Fruit fly (Drosophila melanogaster) whole organism, embryonic: ENCODE results near the gene CG46459.

Experiments
- Abd-B ChIP-seq: fragments of 200-800 bp; sonication (Bioruptor generic); optimal IDR thresholded peaks from 2 replicates; lab custom pipeline; 2018; ENCODE audit warnings: missing biosample characterization, mild to moderate bottlenecking, missing genetic modification characterization, moderate library complexity
- CG10366 ChIP-seq: fragments of 200-800 bp; sonication (Bioruptor generic); IDR thresholded peaks from 2 replicates; pipeline ENCODE4 v1.3.6; 2022; ENCODE audit warnings: missing biosample characterization, missing genetic modification characterization
- CG10462 ChIP-seq: fragments of 200-800 bp; sonication (Bioruptor generic); optimal IDR thresholded peaks from 2 replicates; lab custom pipeline; 2016; ENCODE audit warnings: missing biosample characterization, missing genetic modification characterization
- CG10565 ChIP-seq: fragments of 200-800 bp; sonication (Bioruptor generic); optimal IDR thresholded peaks from 3 replicates; lab custom pipeline; 2016; ENCODE audit warnings: missing biosample characterization, mild to moderate bottlenecking, missing genetic modification characterization
- CG11085 ChIP-seq: fragments of 200-800 bp; sonication (Bioruptor generic); IDR thresholded peaks from 2 replicates; pipeline ENCODE4 v1.3.6; 2022; ENCODE audit warnings: missing biosample characterization, missing genetic modification characterization
- CG11504 ChIP-seq: fragments of 200-800 bp; sonication (Bioruptor generic); optimal IDR thresholded peaks from 3 replicates; lab custom pipeline; 2019; ENCODE audit warnings: missing biosample characterization, mild to moderate bottlenecking, missing genetic modification characterization, moderate library complexity
- CG12299 ChIP-seq: fragments of 200-800 bp; sonication (Bioruptor generic); optimal IDR thresholded peaks from 2 replicates; lab custom pipeline; 2018; ENCODE audit warnings: missing biosample characterization, mild to moderate bottlenecking, missing genetic modification characterization
- CG13424 ChIP-seq: fragments of 200-800 bp; sonication (Bioruptor generic); optimal IDR thresholded peaks from 2 replicates; lab custom pipeline; 2019; ENCODE audit warnings: missing biosample characterization, mild to moderate bottlenecking, missing genetic modification characterization, moderate library complexity
- CG13775 ChIP-seq: fragments of 200-800 bp; sonication (Bioruptor generic); optimal IDR thresholded peaks from 3 replicates; lab custom pipeline; 2017; ENCODE audit warnings: missing biosample characterization, mild to moderate bottlenecking, missing genetic modification characterization
- CG14441 ChIP-seq: fragments of 200-800 bp; sonication (Bioruptor generic); IDR thresholded peaks from 2 replicates; pipeline ENCODE4 v1.3.6; 2022; ENCODE audit warnings: missing biosample characterization, missing genetic modification characterization
- CG1529 ChIP-seq: fragments of 200-800 bp; sonication (Bioruptor generic); optimal IDR thresholded peaks from 3 replicates; lab custom pipeline; 2018; ENCODE audit warnings: missing biosample characterization, missing genetic modification characterization
- CG16813 ChIP-seq: fragments of 200-800 bp; sonication (Bioruptor generic); IDR thresholded peaks from 3 replicates; pipeline ENCODE4 v1.3.6; 2022; ENCODE audit warnings: missing biosample characterization, missing genetic modification characterization; ENCODE audit not compliant: partially characterized antibody
- CG2202 ChIP-seq: fragments of 200-800 bp; sonication (Bioruptor generic); optimal IDR thresholded peaks from 2 replicates; lab custom pipeline; 2018; ENCODE audit warnings: missing biosample characterization, mild to moderate bottlenecking, missing genetic modification characterization
- CG30431 ChIP-seq: fragments of 200-800 bp; sonication (Bioruptor generic); optimal IDR thresholded peaks from 2 replicates; lab custom pipeline; 2017; ENCODE audit warnings: missing biosample characterization, missing genetic modification characterization
- CG31365 ChIP-seq: fragments of 200-800 bp; sonication (Bioruptor generic); optimal IDR thresholded peaks from 2 replicates; lab custom pipeline; 2018; ENCODE audit warnings: missing biosample characterization, mild to moderate bottlenecking, missing genetic modification characterization
- CG42726 ChIP-seq: fragments of 200-800 bp; sonication (Bioruptor generic); IDR thresholded peaks from 2 replicates; pipeline ENCODE4 v1.3.6; 2022; ENCODE audit warnings: missing biosample characterization, missing genetic modification characterization; ENCODE audit not compliant: partially characterized antibody
- CG43689 ChIP-seq: fragments of 200-800 bp; sonication (Bioruptor generic); IDR thresholded peaks from 2 replicates; pipeline ENCODE4 v1.3.6; 2022; ENCODE audit warnings: missing biosample characterization, missing genetic modification characterization
- CG5180 ChIP-seq: fragments of 200-800 bp; sonication (Bioruptor generic); optimal IDR thresholded peaks from 3 replicates; lab custom pipeline; 2017; ENCODE audit warnings: missing biosample characterization, missing genetic modification characterization, mild to moderate bottlenecking, moderate library complexity, missing genetic modification reagents
- CG7556 ChIP-seq: fragments of 200-800 bp; sonication (Bioruptor generic); optimal IDR thresholded peaks from 2 replicates; lab custom pipeline; 2017; ENCODE audit warnings: missing biosample characterization, mild to moderate bottlenecking, missing genetic modification characterization
- CoRest ChIP-seq: fragments of 200-800 bp; sonication (Bioruptor generic); optimal IDR thresholded peaks from 3 replicates; lab custom pipeline; 2018; ENCODE audit warnings: missing biosample characterization, mild to moderate bottlenecking, missing genetic modification characterization, moderate library complexity
- Doc3 ChIP-seq: fragments of 200-800 bp; sonication (Bioruptor generic); IDR thresholded peaks from 3 replicates; pipeline ENCODE4 v1.3.6; 2022; ENCODE audit warnings: missing biosample characterization, missing genetic modification characterization; ENCODE audit not compliant: partially characterized antibody
- Elba2 ChIP-seq: fragments of 200-800 bp; sonication (Bioruptor generic); optimal IDR thresholded peaks from 3 replicates; lab custom pipeline; 2016; ENCODE audit warnings: missing biosample characterization, missing genetic modification characterization
- Ets65A ChIP-seq: fragments of 200-800 bp; sonication (Bioruptor generic); peaks from one replicate; lab custom pipeline; 2016; ENCODE audit warnings: missing biosample characterization, missing genetic modification characterization
- Fer1 ChIP-seq: fragments of 200-800 bp; sonication (Bioruptor generic); optimal IDR thresholded peaks from 2 replicates; lab custom pipeline; 2017; ENCODE audit warnings: missing biosample characterization, mild to moderate bottlenecking, missing genetic modification characterization
- HLH3B ChIP-seq: fragments of 200-800 bp; sonication (Bioruptor generic); IDR thresholded peaks from 2 replicates; pipeline ENCODE4 v1.3.6; 2022; ENCODE audit warnings: missing biosample characterization, missing genetic modification characterization
- Hr3 ChIP-seq: fragments of 200-800 bp; sonication (Bioruptor generic); optimal IDR thresholded peaks from 3 replicates; lab custom pipeline; 2016; ENCODE audit warnings: missing biosample characterization, missing genetic modification characterization
- Hr39 ChIP-seq: fragments of >200 bp; optimal IDR thresholded peaks from 2 replicates; lab custom pipeline; 2017
- Mad ChIP-seq: fragments of 200-800 bp; sonication (Bioruptor generic); optimal IDR thresholded peaks from 2 replicates; lab custom pipeline; 2016; ENCODE audit warnings: missing biosample characterization, missing genetic modification characterization
- NK7.1 ChIP-seq: fragments of 200-800 bp; sonication (Bioruptor generic); optimal IDR thresholded peaks from 3 replicates; lab custom pipeline; 2016; ENCODE audit warnings: missing biosample characterization, missing genetic modification characterization
- PHDP ChIP-seq: fragments of 200-800 bp; sonication (Bioruptor generic); optimal IDR thresholded peaks from 3 replicates; lab custom pipeline; 2018; ENCODE audit warnings: missing biosample characterization, mild to moderate bottlenecking, missing genetic modification characterization, moderate library complexity
- Sin3A ChIP-seq: fragments of >200 bp; optimal IDR thresholded peaks from 2 replicates; lab custom pipeline; 2018
- amos ChIP-seq: fragments of 200-800 bp; sonication (Bioruptor generic); IDR thresholded peaks from 2 replicates; pipeline ENCODE4 v1.3.6; 2022; ENCODE audit warnings: missing biosample characterization, missing genetic modification characterization; ENCODE audit not compliant: partially characterized antibody
- cas ChIP-seq: fragments of 200-800 bp; sonication (Bioruptor generic); IDR thresholded peaks from 2 replicates; pipeline ENCODE4 v1.3.6; 2022; ENCODE audit warnings: missing biosample characterization, missing genetic modification characterization
- chm ChIP-seq: fragments of 200-800 bp; sonication (Bioruptor generic); IDR thresholded peaks from 2 replicates; pipeline ENCODE4 v1.3.6; 2022; ENCODE audit warnings: missing biosample characterization, missing genetic modification characterization
- crol ChIP-seq: fragments of 200-800 bp; sonication (Bioruptor generic); IDR thresholded peaks from 2 replicates; pipeline ENCODE4 v1.3.6; 2022; ENCODE audit warnings: missing biosample characterization, missing genetic modification characterization
- danr ChIP-seq: fragments of 200-800 bp; sonication (Bioruptor generic); IDR thresholded peaks from 2 replicates; pipeline ENCODE4 v1.3.6; 2022; ENCODE audit warnings: missing biosample characterization, missing genetic modification characterization
- dati ChIP-seq: fragments of 200-800 bp; sonication (Bioruptor generic); IDR thresholded peaks from 2 replicates; pipeline ENCODE4 v1.3.6; 2022; ENCODE audit warnings: missing biosample characterization, missing genetic modification characterization
- disco-r ChIP-seq: fragments of 200-800 bp; sonication (Bioruptor generic); optimal IDR thresholded peaks from 2 replicates; lab custom pipeline; 2016; ENCODE audit warnings: missing biosample characterization, missing genetic modification characterization
- dm ChIP-seq: fragments of 200-800 bp; sonication (Bioruptor generic); optimal IDR thresholded peaks from 3 replicates; lab custom pipeline; 2016; ENCODE audit warnings: missing biosample characterization, missing genetic modification characterization
- gcm ChIP-seq: fragments of 200-800 bp; sonication (Bioruptor generic); optimal IDR thresholded peaks from 2 replicates; lab custom pipeline; 2019; ENCODE audit warnings: missing biosample characterization, mild to moderate bottlenecking, missing genetic modification characterization, moderate library complexity
- grau ChIP-seq: fragments of 200-800 bp; optimal IDR thresholded peaks from 3 replicates; lab custom pipeline; 2019; ENCODE audit warnings: missing biosample characterization, mild to moderate bottlenecking, missing genetic modification characterization, moderate library complexity
- nerfin-1 ChIP-seq: fragments of 200-800 bp; sonication (Bioruptor generic); optimal IDR thresholded peaks from 3 replicates; lab custom pipeline; 2019; ENCODE audit warnings: missing biosample characterization, mild to moderate bottlenecking, missing genetic modification characterization, moderate library complexity
- onecut ChIP-seq: fragments of 200-800 bp; sonication (Bioruptor generic); IDR thresholded peaks from 2 replicates; pipeline ENCODE4 v1.3.6; 2022; ENCODE audit warnings: missing biosample characterization, missing genetic modification characterization
- pfk ChIP-seq: fragments of 200-800 bp; sonication (Bioruptor generic); optimal IDR thresholded peaks from 2 replicates; lab custom pipeline; 2018; ENCODE audit warnings: missing biosample characterization, mild to moderate bottlenecking, missing genetic modification characterization, moderate library complexity
- pnt ChIP-seq: fragments of 200-800 bp; sonication (Bioruptor generic); optimal IDR thresholded peaks from 3 replicates; lab custom pipeline; 2016; ENCODE audit warnings: missing biosample characterization, missing genetic modification characterization
- psq ChIP-seq: fragments of 200-800 bp; sonication (Bioruptor generic); optimal IDR thresholded peaks from 2 replicates; lab custom pipeline; 2017; ENCODE audit warnings: missing biosample characterization, missing genetic modification characterization
- sim ChIP-seq: fragments of 200-800 bp; sonication (Bioruptor generic); IDR thresholded peaks from 2 replicates; pipeline ENCODE4 v1.3.6; 2022; ENCODE audit warnings: missing biosample characterization, missing genetic modification characterization
- sima ChIP-seq: fragments of 200-800 bp; sonication (Bioruptor generic); optimal IDR thresholded peaks from 2 replicates; lab custom pipeline; 2016; ENCODE audit warnings: missing biosample characterization, missing genetic modification characterization
- sr ChIP-seq: fragments of 200-800 bp; sonication (Bioruptor generic); IDR thresholded peaks from 3 replicates; pipeline ENCODE4 v1.3.6; 2022; ENCODE audit warnings: missing biosample characterization, missing genetic modification characterization
- stc ChIP-seq: fragments of 200-800 bp; sonication (Bioruptor generic); IDR thresholded peaks from 2 replicates; pipeline ENCODE4 v1.3.6; 2022; ENCODE audit warnings: missing biosample characterization, missing genetic modification characterization
- tap ChIP-seq: fragments of 200-800 bp; optimal IDR thresholded peaks from 3 replicates; lab custom pipeline; 2019; ENCODE audit warnings: missing biosample characterization, mild to moderate bottlenecking, missing genetic modification characterization, moderate library complexity
- twi ChIP-seq: fragments of 200-800 bp; optimal IDR thresholded peaks from 2 replicates; lab custom pipeline; 2019; ENCODE audit warnings: missing biosample characterization, mild to moderate bottlenecking, missing genetic modification characterization, moderate library complexity
- vnd ChIP-seq: fragments of 200-800 bp; sonication (Bioruptor generic); IDR thresholded peaks from 3 replicates; pipeline ENCODE4 v1.3.6; 2022; ENCODE audit warnings: missing biosample characterization, missing genetic modification characterization; ENCODE audit not compliant: partially characterized antibody

Gene CG46459

DNA sequence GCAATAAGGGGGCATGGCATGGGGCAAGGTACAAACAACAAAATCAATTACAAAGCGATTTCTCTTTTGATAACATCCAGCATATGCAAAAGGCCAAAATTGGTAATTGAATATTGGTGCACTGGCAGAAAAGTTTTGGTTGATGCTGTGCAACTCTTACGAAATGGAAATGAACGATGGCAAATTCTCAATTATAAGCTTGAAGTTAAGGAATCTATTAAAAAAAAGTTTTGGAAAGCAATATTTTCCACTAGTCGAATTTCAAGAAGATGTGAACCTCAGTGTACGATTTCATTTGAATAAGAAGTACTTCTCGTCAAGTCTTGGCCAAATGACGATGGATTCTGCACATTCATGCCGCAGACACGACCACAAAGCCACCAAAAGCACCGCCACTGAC is 40.5 kb upstream of the CG46459 start (continued):
- TF ChIP-seq twi = no peak
- no peak for TF ChIP-seq cas (GFP tag; lab: Robert Waterston, UW)
- TF ChIP-seq Elba2 = no peak
- TF ChIP-seq stc (GFP tag; lab: Robert Waterston, UW) = no peak
- no peak for TF ChIP-seq CG2202 (tag; lab: Kevin White, UChicago)
- TF ChIP-seq CG5180 (GFP tag; lab: Kevin White, UChicago) = no peak
- TF ChIP-seq CG11085 (GFP tag; lab: Robert Waterston, UW) = no peak
- TF ChIP-seq danr (GFP tag; lab: Robert Waterston, UW) = no peak
- peak; percentile 40 for TF ChIP-seq CG11504 (tag; lab: Kevin White, UChicago)
- no peak for TF ChIP-seq CG16813 (GFP tag; lab: Robert Waterston, UW)
- no peak for TF ChIP-seq CG42726 (GFP tag; lab: Robert Waterston, UW)
- no peak for TF ChIP-seq CG12299 (tag; lab: Kevin White, UChicago)
- TF ChIP-seq PHDP (tag; lab: Kevin White, UChicago) = peak; percentile 2
- no peak for TF ChIP-seq disco-r (GFP tag; lab: Kevin White, UChicago)
- no peak for TF ChIP-seq dati (GFP tag; lab: Robert Waterston, UW)
- no peak for TF ChIP-seq Sin3A (lab: Kevin White, UChicago)
- no peak for TF ChIP-seq pfk (GFP tag; lab: Kevin White, UChicago)
- no peak for TF ChIP-seq CG1529 (GFP tag; lab: Kevin White, UChicago)
- TF ChIP-seq NK7.1 (GFP tag; lab: Kevin White, UChicago) = no peak
- peak; percentile 34 for TF ChIP-seq grau (tag; lab: Kevin White, UChicago)
- TF ChIP-seq onecut = no peak
- peak; percentile 26; the same call in 1 of the 2 replicates for TF ChIP-seq CG14441 (GFP tag; lab: Robert Waterston, UW)
- no peak for TF ChIP-seq CG10565 (GFP tag; lab: Kevin White, UChicago)
- no peak for TF ChIP-seq tap (tag; lab: Kevin White, UChicago)
- TF ChIP-seq CG43689 (GFP tag; lab: Robert Waterston, UW) = no peak
- no peak for TF ChIP-seq CG31365 (tag; lab: Kevin White, UChicago)
- TF ChIP-seq CG7556 = peak; percentile 6
- no peak for TF ChIP-seq Mad (GFP tag; lab: Kevin White, UChicago)
- no peak for TF ChIP-seq psq
- TF ChIP-seq crol (GFP tag; lab: Robert Waterston, UW) = no peak
- TF ChIP-seq HLH3B (GFP tag; lab: Robert Waterston, UW) = peak; percentile 30; the same call in 1 of the 2 replicates
- TF ChIP-seq sima = no peak
- no peak for TF ChIP-seq amos
- TF ChIP-seq CG10366 (GFP tag; lab: Robert Waterston, UW) = peak; percentile 24; the same call in 1 of the 2 replicates
- TF ChIP-seq Fer1 (GFP tag; lab: Kevin White, UChicago) = no peak
- peak; percentile 17 for TF ChIP-seq CoRest
- TF ChIP-seq nerfin-1 (tag; lab: Kevin White, UChicago) = no peak
- TF ChIP-seq pnt = peak; percentile 9
- no peak for TF ChIP-seq CG10462
- TF ChIP-seq gcm (GFP tag; lab: Kevin White, UChicago) = no peak
- TF ChIP-seq chm (GFP tag; lab: Robert Waterston, UW) = no peak
- TF ChIP-seq Hr39 = no peak
- no peak for TF ChIP-seq CG13424 (tag; lab: Kevin White, UChicago)
- TF ChIP-seq Abd-B (GFP tag; lab: Kevin White, UChicago) = no peak
- peak; percentile 91 for TF ChIP-seq Ets65A (GFP tag; lab: Kevin White, UChicago)
- no peak for TF ChIP-seq sr (GFP tag; lab: Robert Waterston, UW)
- TF ChIP-seq Doc3 (GFP tag; lab: Robert Waterston, UW) = no peak
- TF ChIP-seq dm = no peak
- no peak for TF ChIP-seq vnd (GFP tag; lab: Robert Waterston, UW)
- no peak for TF ChIP-seq CG13775 (GFP tag; lab: Kevin White, UChicago)
- TF ChIP-seq CG30431 (GFP tag; lab: Kevin White, UChicago) = peak; percentile 7
- TF ChIP-seq Hr3 = no peak
- no peak for TF ChIP-seq sim (GFP tag; lab: Robert Waterston, UW)
